Worm (Caenorhabditis elegans) whole organism, L4 larva: ENCODE results near the gene F38E9.1.

Experiments
- D1046.2 ChIP-seq: fragments of 200-800 bp; sonication (Bioruptor generic); IDR thresholded peaks from 2 replicates; pipeline ENCODE4 v1.3.6; 2022; ENCODE audit warnings: missing genetic modification characterization, missing compliant biosample characterization
- Y48G9A.11 ChIP-seq: fragments of 200-800 bp; sonication (Bioruptor generic); IDR thresholded peaks from 2 replicates; pipeline ENCODE4 v1.3.6; 2022; ENCODE audit warnings: missing genetic modification reagents, missing genetic modification characterization, missing compliant biosample characterization
- Y75B8A.6 ChIP-seq: fragments of 200-800 bp; sonication (Bioruptor generic); IDR thresholded peaks from 2 replicates; pipeline ENCODE4 v1.3.6; 2022; ENCODE audit warnings: missing genetic modification reagents, missing genetic modification characterization, missing compliant biosample characterization
- ZK337.2 ChIP-seq: fragments of 200-800 bp; sonication (Bioruptor generic); IDR thresholded peaks from 2 replicates; pipeline ENCODE4 v1.3.6; 2022; ENCODE audit warnings: missing genetic modification reagents, missing genetic modification characterization, missing compliant biosample characterization
- ZK546.5 ChIP-seq, 2 experiments: sonication (generic microtip); optimal IDR thresholded peaks; 2 replicates each; lab custom pipeline; 2017; ENCODE audit warnings: missing biosample characterization in 2 of 2, missing genetic modification characterization in 2 of 2
- aha-1 ChIP-seq: fragments of 150-350 bp; peaks from one replicate; lab custom pipeline; 2014; ENCODE audit warnings: missing biosample characterization, missing genetic modification characterization
- ama-1 ChIP-seq: fragments of 150-350 bp; optimal IDR thresholded peaks from 2 replicates; lab custom pipeline; 2014; ENCODE audit warnings: inconsistent platforms, mixed read lengths
- arid-1 ChIP-seq: fragments of 200-800 bp; sonication (Bioruptor generic); conservative IDR thresholded peaks from 2 replicates; pipeline ENCODE4 v1.3.6; 2022; ENCODE audit warnings: missing genetic modification reagents, missing genetic modification characterization, missing compliant biosample characterization
- ceh-32 ChIP-seq: sonication (generic microtip); optimal IDR thresholded peaks from 2 replicates; lab custom pipeline; 2016; ENCODE audit warnings: mild to moderate bottlenecking, missing genetic modification characterization, missing compliant biosample characterization; ENCODE audit not compliant: poor library complexity
- ceh-44 ChIP-seq: fragments of 200-800 bp; sonication (Bioruptor generic); IDR thresholded peaks from 2 replicates; pipeline ENCODE4 v1.3.6; 2022; ENCODE audit warnings: missing genetic modification reagents, missing genetic modification characterization, missing compliant biosample characterization
- dmd-6 ChIP-seq: fragments of 200-800 bp; sonication (Bioruptor generic); IDR thresholded peaks from 2 replicates; pipeline ENCODE4 v1.3.6; 2022; ENCODE audit warnings: missing genetic modification reagents, missing genetic modification characterization, missing compliant biosample characterization
- dve-1 ChIP-seq: sonication (generic microtip); optimal IDR thresholded peaks from 2 replicates; lab custom pipeline; 2017; ENCODE audit warnings: antibody characterized with exemption, mild to moderate bottlenecking, missing genetic modification characterization, missing compliant biosample characterization; ENCODE audit not compliant: insufficient read depth
- egl-43 ChIP-seq: fragments of 200-800 bp; sonication (Bioruptor generic); IDR thresholded peaks from 2 replicates; pipeline ENCODE4 v1.3.6; 2022; ENCODE audit warnings: missing genetic modification reagents, missing genetic modification characterization, missing compliant biosample characterization
- gei-8 ChIP-seq: fragments of 200-800 bp; sonication (Bioruptor generic); optimal IDR thresholded peaks from 2 replicates; lab custom pipeline; 2018; ENCODE audit warnings: mild to moderate bottlenecking, missing genetic modification characterization, missing compliant biosample characterization
- hlh-11 ChIP-seq: fragments of 200-800 bp; sonication (Bioruptor generic); optimal IDR thresholded peaks from 2 replicates; lab custom pipeline; 2018; ENCODE audit warnings: mild to moderate bottlenecking, missing genetic modification characterization, missing compliant biosample characterization
- hmg-1.1 ChIP-seq: fragments of 200-800 bp; sonication (Bioruptor generic); IDR thresholded peaks from 2 replicates; pipeline ENCODE4 v1.3.6; 2022; ENCODE audit warnings: missing genetic modification reagents, missing genetic modification characterization, missing compliant biosample characterization
- lim-7 ChIP-seq: fragments of 200-800 bp; sonication (Bioruptor generic); IDR thresholded peaks from 2 replicates; pipeline ENCODE4 v1.3.6; 2022; ENCODE audit warnings: missing genetic modification characterization, missing compliant biosample characterization
- lin-1 ChIP-seq: fragments of 200-800 bp; sonication (Bioruptor generic); IDR thresholded peaks from 2 replicates; pipeline ENCODE4 v1.3.6; 2022; ENCODE audit warnings: missing genetic modification reagents, missing genetic modification characterization, missing compliant biosample characterization
- lin-13 ChIP-seq: fragments of 150-350 bp; optimal IDR thresholded peaks from 2 replicates; lab custom pipeline; 2014; ENCODE audit warnings: missing biosample characterization, missing genetic modification reagents, missing genetic modification characterization
- lin-15B ChIP-seq: fragments of 150-350 bp; sonication (generic microtip); optimal IDR thresholded peaks from 3 replicates; lab custom pipeline; 2014; ENCODE audit warnings: missing biosample characterization, missing genetic modification characterization
- lin-29 ChIP-seq: fragments of 200-800 bp; sonication (Bioruptor generic); IDR thresholded peaks from 2 replicates; pipeline ENCODE4 v1.3.6; 2022; ENCODE audit warnings: missing genetic modification reagents, missing genetic modification characterization, missing compliant biosample characterization
- lin-38 ChIP-seq: fragments of 200-800 bp; sonication (Bioruptor generic); IDR thresholded peaks from 2 replicates; pipeline ENCODE4 v1.3.6; 2022; ENCODE audit warnings: missing genetic modification reagents, missing genetic modification characterization, missing compliant biosample characterization
- lsy-2 ChIP-seq, 2 experiments: fragments of 150-350 bp in 1 of 2; sonication (generic microtip) in 1 of 2; optimal IDR thresholded peaks; 2 replicates each; lab custom pipeline; 2014 to 2017; ENCODE audit warnings: missing biosample characterization in 2 of 2, missing genetic modification characterization in 2 of 2
- mdl-1 ChIP-seq, 2 experiments: fragments of 150-350 bp in 1 of 2; sonication (generic microtip) in 1 of 2; optimal IDR thresholded peaks; 2 replicates each; lab custom pipeline; 2014 to 2017; ENCODE audit warnings: missing biosample characterization in 2 of 2, missing genetic modification characterization in 2 of 2
- mes-2 ChIP-seq: sonication (generic microtip); optimal IDR thresholded peaks from 2 replicates; lab custom pipeline; 2016; ENCODE audit warnings: missing genotype, mild to moderate bottlenecking, missing genetic modification characterization, missing compliant biosample characterization; ENCODE audit not compliant: poor library complexity, severe bottlenecking
- nhr-10 ChIP-seq: fragments of 150-350 bp; optimal IDR thresholded peaks from 2 replicates; lab custom pipeline; 2014; ENCODE audit warnings: missing biosample characterization, missing genetic modification characterization
- nhr-11 ChIP-seq: fragments of 150-350 bp; optimal IDR thresholded peaks from 2 replicates; lab custom pipeline; 2014; ENCODE audit warnings: missing biosample characterization, missing genetic modification characterization
- nhr-237 ChIP-seq: sonication (generic microtip); optimal IDR thresholded peaks from 2 replicates; lab custom pipeline; 2017; ENCODE audit warnings: missing biosample characterization, missing genetic modification characterization
- nhr-41 ChIP-seq: fragments of 200-800 bp; sonication (Bioruptor generic); IDR thresholded peaks from 2 replicates; pipeline ENCODE4 v1.3.6; 2022; ENCODE audit warnings: missing genetic modification reagents, missing genetic modification characterization, missing compliant biosample characterization
- nhr-48 ChIP-seq: sonication (generic microtip); optimal IDR thresholded peaks from 2 replicates; lab custom pipeline; 2016; ENCODE audit warnings: mild to moderate bottlenecking, missing genetic modification characterization, missing compliant biosample characterization
- nhr-76 ChIP-seq: fragments of 150-350 bp; optimal IDR thresholded peaks from 2 replicates; lab custom pipeline; 2014; ENCODE audit warnings: missing biosample characterization, missing genetic modification characterization
- pha-4 ChIP-seq, 2 experiments: fragments of 150-350 bp in 1 of 2; fragments of 200-800 bp in 1 of 2; sonication (Bioruptor generic) in 1 of 2; IDR thresholded peaks in 1 of 2; optimal IDR thresholded peaks in 1 of 2; 2 replicates each; pipeline versions ENCODE4 v1.3.6 to Lab custom; 2014 to 2022; ENCODE audit warnings: missing genetic modification characterization in 2 of 2, missing genetic modification reagents in 2 of 2, missing biosample characterization in 1 of 2, missing compliant biosample characterization in 1 of 2
- rbr-2 ChIP-seq: sonication (generic microtip); optimal IDR thresholded peaks from 2 replicates; lab custom pipeline; 2016; ENCODE audit warnings: missing genotype, missing genetic modification characterization, missing compliant biosample characterization
- sdz-12 ChIP-seq: fragments of 200-800 bp; sonication (Bioruptor generic); optimal IDR thresholded peaks from 2 replicates; lab custom pipeline; 2018; ENCODE audit warnings: mild to moderate bottlenecking, missing genetic modification characterization, missing compliant biosample characterization
- set-16 ChIP-seq: fragments of 200-800 bp; sonication (Bioruptor generic); IDR thresholded peaks from 2 replicates; pipeline ENCODE4 v1.3.6; 2022; ENCODE audit warnings: missing genetic modification reagents, missing genetic modification characterization, missing compliant biosample characterization
- snpc-1.2 ChIP-seq: fragments of 200-800 bp; sonication (Bioruptor generic); IDR thresholded peaks from 2 replicates; pipeline ENCODE4 v1.3.6; 2022; ENCODE audit warnings: missing genetic modification reagents, missing genetic modification characterization, missing compliant biosample characterization
- unc-39 ChIP-seq: sonication (generic microtip); optimal IDR thresholded peaks from 2 replicates; lab custom pipeline; 2017; ENCODE audit warnings: missing biosample characterization, missing genetic modification characterization
- unc-62 ChIP-seq, 3 experiments: fragments of 150-350 bp in 1 of 3; sonication (generic microtip); optimal IDR thresholded peaks in 2 of 3; peaks in 1 of 3; 1 replicate in 1 of 3; 2 replicates in 2 of 3; lab custom pipeline; 2014 to 2017; ENCODE audit warnings: missing biosample characterization in 3 of 3, missing genetic modification characterization in 3 of 3, missing genetic modification reagents in 3 of 3, missing genotype in 1 of 3
- vab-7 ChIP-seq: fragments of 200-800 bp; sonication (Bioruptor generic); IDR thresholded peaks from 2 replicates; pipeline ENCODE4 v1.3.6; 2022; ENCODE audit warnings: missing genetic modification reagents, missing genetic modification characterization, missing compliant biosample characterization
- zag-1 ChIP-seq: fragments of 150-350 bp; optimal IDR thresholded peaks from 2 replicates; lab custom pipeline; 2014; ENCODE audit warnings: missing biosample characterization, missing genetic modification characterization
- zfp-3 ChIP-seq: fragments of 200-800 bp; sonication (Bioruptor generic); conservative IDR thresholded peaks from 2 replicates; pipeline ENCODE4 v1.3.6; 2022; ENCODE audit warnings: missing genetic modification reagents, missing genetic modification characterization, missing compliant biosample characterization

Gene F38E9.1

ce11 chrX:16470758-16471157 lies at the start of gene F38E9.1:
TSS of gene F38E9.1 (plus strand) at chrX:16471058.
- TF ChIP-seq lin-13 (GFP tag; lab: Kevin White, UChicago) (no peak), pha-4 (GFP tag; IDR thresholded peaks at IDR 0.05; lab: Robert Waterston, UW) (no peak), pha-4 (tag; optimal IDR thresholded peaks at IDR 0.05; lab: Kevin White, UChicago) (no peak)
- TF ChIP-seq, all 104 proteins: peak for 0

- TF ChIP-seq lim-7 (GFP tag; lab: Robert Waterston, UW), result no peak
- TF ChIP-seq nhr-41 (GFP tag; lab: Robert Waterston, UW), result no peak
- TF ChIP-seq ceh-44 (GFP tag; lab: Robert Waterston, UW), result no peak
- no peak for TF ChIP-seq nhr-10
- TF ChIP-seq lin-15B, result no peak
- TF ChIP-seq lin-13 (GFP tag; lab: Kevin White, UChicago), result no peak
- TF ChIP-seq sdz-12 (GFP tag; lab: Kevin White, UChicago), result no peak
- TF ChIP-seq egl-43, result no peak
- no peak for TF ChIP-seq Y75B8A.6 (GFP tag; lab: Robert Waterston, UW)
- TF ChIP-seq lsy-2 (tag; optimal IDR thresholded peaks at IDR 0.05; lab: Kevin White, UChicago), result no peak
- no peak for TF ChIP-seq zag-1 (tag; lab: Kevin White, UChicago)
- no peak for TF ChIP-seq nhr-48 (tag; lab: Kevin White, UChicago)
- TF ChIP-seq arid-1 (GFP tag; lab: Robert Waterston, UW), result no peak
- no peak for TF ChIP-seq gei-8 (GFP tag; lab: Kevin White, UChicago)
- no peak for TF ChIP-seq hmg-1.1 (GFP tag; lab: Robert Waterston, UW)
- no peak for TF ChIP-seq nhr-76
- TF ChIP-seq, all 104 proteins: peak for 0
Observed at ce11 chrX:16432143-16432542, 38.7 kb upstream of the F38E9.1 start, which contains the start of gene F38E9.6. TSS of gene F38E9.6 (plus strand) at chrX:16432443.

ce11 chrX:16440949-16441348 lies 29.9 kb upstream of the F38E9.1 start:
- TF ChIP-seq Y48G9A.11 (GFP tag; lab: Robert Waterston, UW), result 0 out of 2 replicates have a peak, but pooled peaks have one; percentile 42
- TF ChIP-seq snpc-1.2, result peak; percentile 18; the same call in 1 of the 2 replicates
- TF ChIP-seq D1046.2, result 0 out of 2 replicates have a peak, but pooled peaks have one; percentile 60
- no peak for TF ChIP-seq dve-1 (tag; lab: Kevin White, UChicago)
- TF ChIP-seq vab-7 (GFP tag; lab: Robert Waterston, UW), result peak; percentile 55; the same call in 1 of the 2 replicates
- 0 out of 2 replicates have a peak, but pooled peaks have one; percentile 33 for TF ChIP-seq pha-4 (GFP tag; IDR thresholded peaks at IDR 0.05; lab: Robert Waterston, UW)
- TF ChIP-seq pha-4 (tag; optimal IDR thresholded peaks at IDR 0.05; lab: Kevin White, UChicago), result no peak
- TF ChIP-seq, all 104 proteins: peak for 5

ce11 chrX:16443657-16444056 lies 27.2 kb upstream of the F38E9.1 start:
- TF ChIP-seq nhr-237 (no peak), pha-4 (GFP tag; IDR thresholded peaks at IDR 0.05; lab: Robert Waterston, UW) (no peak), pha-4 (tag; optimal IDR thresholded peaks at IDR 0.05; lab: Kevin White, UChicago) (no peak), aha-1 (tag; lab: Kevin White, UChicago) (peak; percentile 96), set-16 (no peak)

- peak; percentile 77 for TF ChIP-seq mes-2 (tag; lab: Kevin White, UChicago)
- no peak for TF ChIP-seq ZK546.5 (tag; optimal IDR thresholded peaks at IDR 0.05; lab: Kevin White, UChicago)
- TF ChIP-seq dmd-6, result peak; percentile 78
- TF ChIP-seq zfp-3 (GFP tag; lab: Robert Waterston, UW), result no peak
- no peak for TF ChIP-seq lim-7 (GFP tag; lab: Robert Waterston, UW)
- peak; percentile 66 for TF ChIP-seq pha-4 (GFP tag; IDR thresholded peaks at IDR 0.05; lab: Robert Waterston, UW)
- TF ChIP-seq pha-4 (tag; optimal IDR thresholded peaks at IDR 0.05; lab: Kevin White, UChicago), result peak; percentile 32
- TF ChIP-seq ama-1 (lab: Kevin White, UChicago), result peak; percentile 14
- peak; percentile 89 for TF ChIP-seq hmg-1.1 (GFP tag; lab: Robert Waterston, UW)
- TF ChIP-seq nhr-11 (tag; lab: Kevin White, UChicago), result peak; percentile 60
- no peak for TF ChIP-seq lin-29
- TF ChIP-seq ZK337.2 (GFP tag; lab: Robert Waterston, UW), result no peak
- TF ChIP-seq lin-1 (GFP tag; lab: Robert Waterston, UW), result peak; percentile 80; the same call in 1 of the 2 replicates
- TF ChIP-seq lin-38 (GFP tag; lab: Robert Waterston, UW), result peak; percentile 45
- TF ChIP-seq unc-62 (GFP tag; optimal IDR thresholded peaks at IDR 0.05 in 1 of 2; lab: Kevin White, UChicago), result peak in 1 of 2 experiments; percentile 98
- TF ChIP-seq unc-62 (tag; optimal IDR thresholded peaks at IDR 0.05; lab: Kevin White, UChicago), result no peak
- TF ChIP-seq nhr-237, result no peak
- TF ChIP-seq rbr-2 (tag; lab: Kevin White, UChicago), result peak; percentile 84
- peak; percentile 92 for TF ChIP-seq hlh-11 (tag; lab: Kevin White, UChicago)
- TF ChIP-seq unc-39 (tag; lab: Kevin White, UChicago), result no peak
- TF ChIP-seq ceh-32, result peak; percentile 13
- peak; percentile 68 to 89 for TF ChIP-seq mdl-1 (tag; optimal IDR thresholded peaks at IDR 0.05; lab: Kevin White, UChicago)
Observed at ce11 chrX:16445793-16446248, 25.0 kb upstream of the F38E9.1 start, which contains the start of gene twf-2. TSS of gene twf-2 (plus strand) at chrX:16446197.
